Worm (Caenorhabditis elegans) whole organism, young adult: ENCODE results near the gene ttx-3.

Experiments used
- C17E4.6 ChIP-seq: fragments of 200-800 bp; sonication (Bioruptor generic); IDR thresholded peaks from 2 replicates; pipeline ENCODE4 v1.3.6; 2022; ENCODE audit warnings: missing genetic modification reagents, missing genetic modification characterization, missing compliant biosample characterization
- D2030.7 ChIP-seq: fragments of 200-800 bp; sonication (Bioruptor generic); IDR thresholded peaks from 2 replicates; pipeline ENCODE4 v1.3.6; 2022; ENCODE audit warnings: missing genetic modification reagents, missing genetic modification characterization, missing compliant biosample characterization
- T07F8.4 ChIP-seq: sonication (generic microtip); optimal IDR thresholded peaks from 2 replicates; lab custom pipeline; 2016; ENCODE audit warnings: mild to moderate bottlenecking, missing genetic modification characterization, moderate library complexity, missing compliant biosample characterization
- Y53F4B.3 ChIP-seq: fragments of 200-800 bp; sonication (Bioruptor generic); IDR thresholded peaks from 2 replicates; pipeline ENCODE4 v1.3.6; 2022; ENCODE audit warnings: missing genetic modification reagents, missing genetic modification characterization, missing compliant biosample characterization
- dpff-1 ChIP-seq: sonication (generic microtip); optimal IDR thresholded peaks from 2 replicates; lab custom pipeline; 2017; ENCODE audit warnings: mild to moderate bottlenecking, missing genetic modification characterization, missing compliant biosample characterization
- dpl-1 ChIP-seq: fragments of 150-350 bp; optimal IDR thresholded peaks from 2 replicates; lab custom pipeline; 2014; ENCODE audit warnings: missing biosample characterization, missing genetic modification reagents, missing genetic modification characterization
- efl-1 ChIP-seq: fragments of 150-350 bp; optimal IDR thresholded peaks from 2 replicates; lab custom pipeline; 2014; ENCODE audit warnings: missing biosample characterization, missing genetic modification reagents, missing genetic modification characterization
- egl-18 ChIP-seq: fragments of 200-800 bp; sonication (Bioruptor generic); IDR thresholded peaks from 2 replicates; pipeline ENCODE4 v1.3.6; 2022; ENCODE audit warnings: missing genetic modification reagents, missing genetic modification characterization, missing compliant biosample characterization
- gei-17 ChIP-seq: fragments of 200-800 bp; sonication (Bioruptor generic); optimal IDR thresholded peaks from 2 replicates; lab custom pipeline; 2018; ENCODE audit warnings: mild to moderate bottlenecking, missing genetic modification characterization, missing compliant biosample characterization
- nfyb-1 ChIP-seq: fragments of 200-800 bp; sonication (Bioruptor generic); IDR thresholded peaks from 2 replicates; pipeline ENCODE4 v1.3.6; 2022; ENCODE audit warnings: missing genetic modification reagents, missing genetic modification characterization, missing compliant biosample characterization
- nhr-27 ChIP-seq: fragments of 200-800 bp; sonication (Bioruptor generic); optimal IDR thresholded peaks from 2 replicates; lab custom pipeline; 2018; ENCODE audit warnings: mild to moderate bottlenecking, missing genetic modification characterization, moderate library complexity, missing compliant biosample characterization
- pha-4 ChIP-seq: fragments of 150-350 bp; sonication (generic microtip); optimal IDR thresholded peaks from 2 replicates; lab custom pipeline; 2014; ENCODE audit warnings: missing biosample characterization, missing genetic modification reagents, missing genetic modification characterization
- rec-8 ChIP-seq, 2 experiments: sonication (generic microtip); optimal IDR thresholded peaks; 2 replicates each; lab custom pipeline; 2016; ENCODE audit warnings: mild to moderate bottlenecking in 2 of 2, missing genetic modification characterization in 2 of 2, missing genetic modification reagents in 2 of 2, missing genotype in 2 of 2, missing biosample characterization in 1 of 2, missing compliant biosample characterization in 1 of 2, moderate library complexity in 1 of 2
- unc-62 ChIP-seq: fragments of 150-350 bp; optimal IDR thresholded peaks from 2 replicates; lab custom pipeline; 2014; ENCODE audit warnings: missing biosample characterization, missing genetic modification reagents, missing genetic modification characterization

DNA sequence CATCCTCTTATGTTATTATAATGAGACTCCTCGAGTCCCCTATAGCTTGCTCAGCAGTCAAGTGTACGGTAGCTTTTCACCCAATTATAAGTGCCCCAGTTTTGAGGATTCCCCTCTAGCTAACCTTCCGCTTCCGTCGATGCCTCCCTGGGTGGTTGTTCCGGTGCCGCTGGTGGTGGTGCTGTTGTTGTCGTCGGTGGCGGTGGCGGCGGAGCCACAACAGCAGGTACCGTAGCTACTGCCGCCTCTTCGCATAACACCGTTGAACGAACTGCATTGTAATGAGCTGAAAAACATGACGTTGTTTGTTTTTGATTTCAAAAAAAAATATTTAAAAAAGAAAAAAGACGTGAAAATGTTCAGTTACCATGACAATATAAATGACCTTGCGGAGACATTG is 2.7 kb downstream of the ttx-3 start:
- TF ChIP-seq dpl-1 (no peak), dpff-1 (tag; lab: Kevin White, UChicago) (no peak), Y53F4B.3 (GFP tag; lab: Robert Waterston, UW) (no peak), egl-18 (GFP tag; lab: Robert Waterston, UW) (no peak), C17E4.6 (GFP tag; lab: Robert Waterston, UW) (no peak), efl-1 (GFP tag; lab: Kevin White, UChicago) (no peak), rec-8 (tag; optimal IDR thresholded peaks at IDR 0.05; lab: Kevin White, UChicago) (no peak), unc-62 (GFP tag; lab: Kevin White, UChicago) (no peak), nfyb-1 (GFP tag; lab: Robert Waterston, UW) (no peak), nhr-27 (no peak), gei-17 (GFP tag; lab: Kevin White, UChicago) (no peak), T07F8.4 (tag; lab: Kevin White, UChicago) (no peak), D2030.7 (no peak), pha-4 (no peak)
